Worm (Caenorhabditis elegans): ENCODE measurements around the gene spt-5.

spt-5 gene

DNA sequence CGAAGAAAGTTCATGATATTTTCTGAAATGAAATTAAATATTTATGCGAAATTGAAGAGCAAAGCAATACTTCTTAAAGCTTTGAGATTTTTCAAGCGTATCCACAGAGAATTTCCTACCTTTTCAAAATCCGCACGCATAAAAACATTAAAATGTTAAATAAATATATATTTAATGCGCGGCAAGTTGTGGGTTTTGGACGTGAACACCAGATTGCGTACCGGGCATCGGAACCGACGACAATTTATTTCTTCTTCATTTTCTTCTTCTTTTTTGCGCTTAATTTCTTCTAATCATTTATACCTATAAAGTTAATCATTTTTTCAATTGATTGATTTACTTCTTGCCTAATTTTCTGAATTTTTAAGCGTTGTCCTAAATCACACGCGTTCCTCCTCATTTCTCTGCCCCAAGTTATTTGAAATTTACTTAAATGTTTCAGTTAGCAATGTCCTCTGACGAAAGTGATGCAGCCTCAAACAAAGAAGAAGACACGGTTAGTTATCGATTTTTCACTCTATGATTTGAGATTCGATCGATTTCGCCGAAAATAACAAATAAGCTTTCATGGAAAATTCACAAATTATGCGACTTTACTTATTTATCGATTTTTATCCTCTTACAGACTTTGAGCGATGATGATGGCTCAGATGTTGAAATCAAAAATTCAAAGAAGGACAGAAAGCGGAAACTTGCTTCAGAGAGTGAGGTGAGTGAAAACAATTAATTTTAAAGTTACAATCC is at the start of gene spt-5, which contains the start of gene bre-5:
Gene spt-5, plus strand, starts transcription at position 443 of the 744 bp plus-strand sequence.
Gene bre-5, minus strand, starts transcription at position 167 of the 744 bp plus-strand sequence.
- TF ChIP-seq him-1 (tag; optimal IDR thresholded peaks at IDR 0.05) = no peak
- TF ChIP-seq W03F9.2 (tag; optimal IDR thresholded peaks at IDR 0.05) = peak; percentile 45
- no peak for TF ChIP-seq dao-5 (tag; optimal IDR thresholded peaks at IDR 0.05)

- TF ChIP-seq dao-5 (tag; optimal IDR thresholded peaks at IDR 0.05) (no peak), W03F9.2 (tag; optimal IDR thresholded peaks at IDR 0.05) (no peak), him-1 (tag; optimal IDR thresholded peaks at IDR 0.05) (no peak)
Observed at ce11 chrIV:12005090-12005770, 46.1 kb upstream of the spt-5 start.

DNA sequence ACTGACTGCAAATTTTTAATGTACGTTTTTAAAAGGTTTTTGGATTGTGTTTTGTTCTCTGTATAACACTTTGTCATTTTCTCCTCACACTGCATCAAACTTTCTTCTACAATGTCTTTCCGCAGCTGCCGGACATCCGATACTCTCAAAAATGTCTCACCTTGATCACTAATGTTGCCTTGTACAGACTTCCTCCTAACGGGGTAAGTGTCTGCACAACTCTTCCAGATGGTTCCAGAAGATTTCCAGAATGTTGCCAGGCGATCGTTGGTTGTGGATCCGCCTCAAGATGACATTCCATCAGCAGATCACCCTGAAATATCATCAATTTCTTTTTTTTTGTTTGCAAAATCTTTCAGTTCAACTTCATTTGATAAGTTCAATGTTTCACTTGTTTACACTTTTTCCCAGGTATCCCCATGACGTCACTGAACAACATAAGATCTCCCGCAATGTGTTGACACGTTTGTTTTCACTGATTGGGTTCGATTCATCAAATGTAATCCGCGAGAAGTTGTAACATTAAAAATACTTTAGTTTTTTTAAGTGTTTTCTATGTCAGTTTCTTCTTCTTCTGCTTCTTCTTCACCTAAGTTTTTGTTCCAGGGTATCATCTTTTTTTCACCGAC is 42.1 kb upstream of the spt-5 start:
- TF ChIP-seq W03F9.2 (tag; optimal IDR thresholded peaks at IDR 0.05) (no peak), him-1 (tag; optimal IDR thresholded peaks at IDR 0.05) (no peak), dao-5 (tag; optimal IDR thresholded peaks at IDR 0.05) (no peak)

DNA sequence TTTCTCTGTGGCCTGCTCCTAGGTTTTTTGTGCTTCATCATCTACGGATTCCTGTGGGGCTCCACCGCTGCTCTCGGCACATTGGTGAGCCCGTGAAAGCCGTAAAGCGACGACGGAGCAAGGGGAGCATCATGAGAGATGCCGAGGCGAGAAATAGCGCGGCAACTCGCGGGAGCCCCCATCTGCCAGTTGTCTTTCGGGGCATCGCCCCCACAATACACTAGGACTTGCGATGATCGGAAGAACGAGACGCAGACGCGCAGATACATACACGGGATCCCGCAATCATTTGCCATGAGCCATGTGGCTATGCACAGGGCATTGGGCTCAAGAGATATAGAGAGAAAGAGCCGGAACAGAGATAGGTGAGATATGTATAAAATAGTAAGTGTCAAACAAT is 40.9 kb upstream of the spt-5 start:
- TF ChIP-seq dao-5 (tag; optimal IDR thresholded peaks at IDR 0.05) = no peak
- TF ChIP-seq him-1 (tag; optimal IDR thresholded peaks at IDR 0.05) = no peak
- TF ChIP-seq W03F9.2 (tag; optimal IDR thresholded peaks at IDR 0.05) = no peak

- TF ChIP-seq W03F9.2 (tag; optimal IDR thresholded peaks at IDR 0.05) (no peak), him-1 (tag; optimal IDR thresholded peaks at IDR 0.05) (no peak), dao-5 (tag; optimal IDR thresholded peaks at IDR 0.05) (no peak)
Observed at ce11 chrIV:12010859-12011258, 40.4 kb upstream of the spt-5 start, which contains the start of the genes ZK617.26 and unc-22. Gene ZK617.26, minus strand, starts transcription at chrIV:12010959. Gene unc-22, minus strand, starts transcription at chrIV:12011007.

- TF ChIP-seq him-1 (tag; optimal IDR thresholded peaks at IDR 0.05) (no peak), W03F9.2 (tag; optimal IDR thresholded peaks at IDR 0.05) (no peak), dao-5 (tag; optimal IDR thresholded peaks at IDR 0.05) (no peak)
Observed at ce11 chrIV:12012439-12013003, 38.8 kb upstream of the spt-5 start.

DNA sequence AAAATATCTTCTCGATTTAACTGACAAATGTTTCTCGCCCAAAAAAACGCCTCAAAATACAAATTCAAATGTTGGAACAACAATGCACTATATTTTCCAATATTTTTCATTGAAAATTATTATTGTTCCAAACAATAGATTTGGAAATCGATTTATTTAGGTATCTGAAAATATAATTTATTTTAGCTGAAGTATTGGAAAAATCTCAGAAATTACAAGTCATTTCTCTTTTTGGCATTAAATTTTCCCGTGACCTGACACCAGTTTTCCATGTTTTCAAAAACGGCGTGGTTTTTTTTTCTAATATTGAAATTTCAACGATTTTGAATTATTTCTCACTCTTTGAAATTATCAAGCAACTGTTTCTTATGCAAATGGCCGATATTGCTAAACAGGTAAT is 38.2 kb upstream of the spt-5 start, which contains the start of gene spe-17:
Gene spe-17, plus strand, starts transcription at position 301 of the 400 bp plus-strand sequence.
- TF ChIP-seq dao-5 (tag; optimal IDR thresholded peaks at IDR 0.05) = no peak
- no peak for TF ChIP-seq W03F9.2 (tag; optimal IDR thresholded peaks at IDR 0.05)
- no peak for TF ChIP-seq him-1 (tag; optimal IDR thresholded peaks at IDR 0.05)

DNA sequence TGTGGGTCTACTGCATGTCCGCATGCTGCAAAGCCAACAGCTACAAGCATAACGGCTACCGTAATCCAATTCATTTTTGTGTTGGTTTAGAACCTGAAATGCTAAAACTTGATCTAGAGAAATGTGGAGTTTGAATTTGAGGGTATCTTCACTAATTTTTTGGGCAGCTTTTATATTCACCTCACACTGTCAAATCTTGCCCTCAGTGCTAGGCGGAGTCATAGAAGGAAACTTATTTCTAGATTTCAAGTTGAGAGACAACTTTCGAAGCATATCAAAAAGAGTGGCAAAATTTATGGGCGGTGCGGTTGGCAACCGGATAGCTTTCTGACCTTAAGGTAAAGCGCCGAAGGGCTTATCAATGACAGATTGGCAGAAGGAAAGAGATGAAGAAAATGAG is 35.7 kb upstream of the spt-5 start, which contains the start of gene lips-6:
Gene lips-6, minus strand, starts transcription at position 101 of the 400 bp plus-strand sequence.
- TF ChIP-seq W03F9.2 (tag; optimal IDR thresholded peaks at IDR 0.05) = no peak
- no peak for TF ChIP-seq him-1 (tag; optimal IDR thresholded peaks at IDR 0.05)
- no peak for TF ChIP-seq dao-5 (tag; optimal IDR thresholded peaks at IDR 0.05)

- TF ChIP-seq dao-5 (tag; optimal IDR thresholded peaks at IDR 0.05) (no peak), W03F9.2 (tag; optimal IDR thresholded peaks at IDR 0.05) (no peak), him-1 (tag; optimal IDR thresholded peaks at IDR 0.05) (no peak)
Observed at ce11 chrIV:12018920-12019319, 32.4 kb upstream of the spt-5 start.

DNA sequence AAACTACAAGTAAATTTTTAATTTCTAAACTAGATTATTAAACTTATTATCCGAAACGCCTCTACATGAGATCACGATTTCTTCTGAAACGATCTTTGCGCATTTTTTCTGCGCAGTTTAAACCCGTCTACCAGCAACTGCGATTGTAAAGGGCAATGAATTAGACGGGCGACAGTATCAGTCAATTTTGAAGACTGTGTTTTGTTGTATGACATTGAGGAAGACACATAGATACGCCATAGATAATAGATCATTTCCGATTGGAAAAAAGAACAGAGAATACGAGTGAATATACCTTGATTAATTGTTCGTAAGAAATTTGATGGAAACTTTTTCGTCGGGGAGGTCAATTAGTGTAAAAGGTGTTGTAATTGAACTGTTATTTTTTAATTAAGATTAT is 29.9 kb upstream of the spt-5 start:
- TF ChIP-seq him-1 (tag; optimal IDR thresholded peaks at IDR 0.05) (no peak), dao-5 (tag; optimal IDR thresholded peaks at IDR 0.05) (no peak), W03F9.2 (tag; optimal IDR thresholded peaks at IDR 0.05) (no peak)

- TF ChIP-seq him-1 (tag; optimal IDR thresholded peaks at IDR 0.05) (no peak), W03F9.2 (tag; optimal IDR thresholded peaks at IDR 0.05) (no peak), dao-5 (tag; optimal IDR thresholded peaks at IDR 0.05) (no peak)
Observed at ce11 chrIV:12029074-12029473, 22.2 kb upstream of the spt-5 start, which contains the start of gene tgn-38. Gene tgn-38, minus strand, starts transcription at chrIV:12029174.

- peak; percentile 58 for TF ChIP-seq W03F9.2 (tag; optimal IDR thresholded peaks at IDR 0.05)
- no peak for TF ChIP-seq him-1 (tag; optimal IDR thresholded peaks at IDR 0.05)
- TF ChIP-seq dao-5 (tag; optimal IDR thresholded peaks at IDR 0.05) = no peak
Observed at ce11 chrIV:12029722-12030182, 21.5 kb upstream of the spt-5 start, which contains the start of gene T12G3.11. Gene T12G3.11, minus strand, starts transcription at chrIV:12029772.

ce11 chrIV:12031003-12031402 is 20.3 kb upstream of the spt-5 start, which contains the start of the genes T12G3.6 and mrpl-51:
Gene T12G3.6, minus strand, starts transcription at chrIV:12031271.
Gene mrpl-51, plus strand, starts transcription at chrIV:12031324.
- TF ChIP-seq him-1 (tag; optimal IDR thresholded peaks at IDR 0.05) (no peak), dao-5 (tag; optimal IDR thresholded peaks at IDR 0.05) (no peak), W03F9.2 (tag; optimal IDR thresholded peaks at IDR 0.05) (no peak)
